Worm (Caenorhabditis elegans) whole organism, mixed stage, embryonic: ENCODE measurements around the gene Y36E3A.2.

Source experiments
- ceh-39 ChIP-seq: fragments of 150-350 bp; optimal IDR thresholded peaks from 2 replicates; lab custom pipeline; 2014; ENCODE audit warnings: missing biosample characterization, missing genetic modification characterization
- ces-1 ChIP-seq: fragments of 150-350 bp; optimal IDR thresholded peaks from 2 replicates; lab custom pipeline; 2014; ENCODE audit warnings: missing biosample characterization, missing genetic modification reagents, missing genetic modification characterization
- elt-3 ChIP-seq: fragments of 150-350 bp; optimal IDR thresholded peaks from 2 replicates; lab custom pipeline; 2014; ENCODE audit warnings: missing biosample characterization, missing genetic modification characterization
- pha-4 ChIP-seq: fragments of 150-350 bp; optimal IDR thresholded peaks from 2 replicates; lab custom pipeline; 2018; ENCODE audit warnings: missing biosample characterization, missing genetic modification reagents, missing genetic modification characterization
- sptf-1 ChIP-seq: sonication (generic microtip); optimal IDR thresholded peaks from 2 replicates; lab custom pipeline; 2017; ENCODE audit warnings: mild to moderate bottlenecking, missing genetic modification characterization, moderate library complexity, missing compliant biosample characterization
- ztf-11 ChIP-seq: fragments of 150-350 bp; optimal IDR thresholded peaks from 2 replicates; lab custom pipeline; 2014; ENCODE audit warnings: missing biosample characterization, missing genetic modification characterization

ce11 chrV:15434647-15435046 is 8.8 kb downstream of the Y36E3A.2 start:
- no peak for TF ChIP-seq ces-1
- TF ChIP-seq ztf-11 (tag; lab: Kevin White, UChicago) = no peak
- TF ChIP-seq pha-4 = no peak
- TF ChIP-seq elt-3 (tag; lab: Kevin White, UChicago) = no peak
- no peak for TF ChIP-seq ceh-39 (tag; lab: Kevin White, UChicago)
- no peak for TF ChIP-seq sptf-1 (tag; lab: Kevin White, UChicago)
